Worm (Caenorhabditis elegans) whole organism, young adult: ENCODE measurements around the gene cima-1.

Source experiments
- D2030.7 ChIP-seq: fragments of 200-800 bp; sonication (Bioruptor generic); IDR thresholded peaks from 2 replicates; pipeline ENCODE4 v1.3.6; 2022; ENCODE audit warnings: missing genetic modification reagents, missing genetic modification characterization, missing compliant biosample characterization
- F10E7.11 ChIP-seq: sonication (generic microtip); optimal IDR thresholded peaks from 2 replicates; lab custom pipeline; 2017; ENCODE audit warnings: mild to moderate bottlenecking, missing genetic modification characterization, moderate library complexity, missing compliant biosample characterization
- F49E8.2 ChIP-seq: sonication (generic microtip); optimal IDR thresholded peaks from 3 replicates; lab custom pipeline; 2017; ENCODE audit warnings: missing genetic modification characterization, mild to moderate bottlenecking, missing compliant biosample characterization, antibody characterized with exemption, moderate library complexity; ENCODE audit not compliant: insufficient read depth
- Y53F4B.3 ChIP-seq: fragments of 200-800 bp; sonication (Bioruptor generic); IDR thresholded peaks from 2 replicates; pipeline ENCODE4 v1.3.6; 2022; ENCODE audit warnings: missing genetic modification reagents, missing genetic modification characterization, missing compliant biosample characterization
- Y67H2A.10 ChIP-seq: fragments of 200-800 bp; sonication (Bioruptor generic); conservative IDR thresholded peaks from 2 replicates; pipeline ENCODE4 v1.3.6; 2022; ENCODE audit warnings: missing genetic modification reagents, missing genetic modification characterization, missing compliant biosample characterization
- ZK185.1 ChIP-seq: sonication (generic microtip); optimal IDR thresholded peaks from 2 replicates; lab custom pipeline; 2016; ENCODE audit warnings: mild to moderate bottlenecking, missing genetic modification characterization, missing compliant biosample characterization; ENCODE audit not compliant: poor library complexity, severe bottlenecking
- aptf-2 ChIP-seq: fragments of 200-800 bp; sonication (Bioruptor generic); conservative IDR thresholded peaks from 2 replicates; pipeline ENCODE4 v1.3.6; 2022; ENCODE audit warnings: missing genetic modification reagents, missing genetic modification characterization, missing compliant biosample characterization
- bed-1 ChIP-seq: fragments of 200-800 bp; sonication (Bioruptor generic); IDR thresholded peaks from 2 replicates; pipeline ENCODE4 v1.3.6; 2022; ENCODE audit warnings: missing genetic modification reagents, missing genetic modification characterization, missing compliant biosample characterization
- bed-2 ChIP-seq: fragments of 200-800 bp; sonication (Bioruptor generic); IDR thresholded peaks from 2 replicates; pipeline ENCODE4 v1.3.6; 2022; ENCODE audit warnings: missing genetic modification reagents, missing genetic modification characterization, missing compliant biosample characterization
- ccch-3 ChIP-seq: fragments of 200-800 bp; sonication (Bioruptor generic); optimal IDR thresholded peaks from 2 replicates; lab custom pipeline; 2018; ENCODE audit warnings: mild to moderate bottlenecking, missing genetic modification characterization, missing compliant biosample characterization
- egl-44 ChIP-seq: fragments of 200-800 bp; sonication (Bioruptor generic); IDR thresholded peaks from 2 replicates; pipeline ENCODE4 v1.3.6; 2022; ENCODE audit warnings: missing genetic modification reagents, missing genetic modification characterization, missing compliant biosample characterization
- ekl-4 ChIP-seq: fragments of 200-800 bp; sonication (Bioruptor generic); IDR thresholded peaks from 2 replicates; pipeline ENCODE4 v1.3.6; 2022; ENCODE audit warnings: missing genetic modification reagents, missing genetic modification characterization, missing compliant biosample characterization
- ets-4 ChIP-seq: fragments of 200-800 bp; sonication (Bioruptor generic); optimal IDR thresholded peaks from 2 replicates; lab custom pipeline; 2018; ENCODE audit warnings: mild to moderate bottlenecking, missing genetic modification characterization, missing compliant biosample characterization
- gei-17 ChIP-seq: fragments of 200-800 bp; sonication (Bioruptor generic); optimal IDR thresholded peaks from 2 replicates; lab custom pipeline; 2018; ENCODE audit warnings: mild to moderate bottlenecking, missing genetic modification characterization, missing compliant biosample characterization
- him-1 ChIP-seq: sonication (generic microtip); optimal IDR thresholded peaks from 2 replicates; lab custom pipeline; 2016; ENCODE audit warnings: missing genotype, missing genetic modification reagents, missing genetic modification characterization, missing compliant biosample characterization
- lin-35 ChIP-seq, 3 experiments: fragments of 150-350 bp in 2 of 3; sonication (generic microtip) in 1 of 3; optimal IDR thresholded peaks; 2 replicates each; lab custom pipeline; 2014 to 2018; ENCODE audit warnings: missing biosample characterization in 3 of 3, missing genetic modification characterization in 3 of 3, missing genetic modification reagents in 3 of 3
- lin-40 ChIP-seq: sonication (generic microtip); optimal IDR thresholded peaks from 2 replicates; lab custom pipeline; 2016; ENCODE audit warnings: missing genetic modification characterization, mild to moderate bottlenecking, missing compliant biosample characterization, missing genotype, missing genetic modification reagents
- lsl-1 ChIP-seq: fragments of 200-800 bp; sonication (Bioruptor generic); optimal IDR thresholded peaks from 2 replicates; lab custom pipeline; 2018; ENCODE audit warnings: mild to moderate bottlenecking, missing genetic modification characterization, moderate library complexity, missing compliant biosample characterization
- lsy-27 ChIP-seq: sonication (generic microtip); optimal IDR thresholded peaks from 2 replicates; lab custom pipeline; 2017; ENCODE audit warnings: missing genetic modification characterization, mild to moderate bottlenecking, missing compliant biosample characterization, antibody characterized with exemption, missing genotype, borderline replicate concordance; ENCODE audit not compliant: insufficient read depth
- madf-8 ChIP-seq: fragments of 200-800 bp; sonication (Bioruptor generic); conservative IDR thresholded peaks from 2 replicates; pipeline ENCODE4 v1.3.6; 2022; ENCODE audit warnings: missing genetic modification reagents, missing genetic modification characterization, missing compliant biosample characterization
- mel-28 ChIP-seq: sonication (generic microtip); optimal IDR thresholded peaks from 2 replicates; lab custom pipeline; 2016; ENCODE audit warnings: borderline replicate concordance, mild to moderate bottlenecking, missing genetic modification characterization, missing compliant biosample characterization
- mes-4 ChIP-seq: sonication (generic microtip); optimal IDR thresholded peaks from 2 replicates; lab custom pipeline; 2016; ENCODE audit warnings: missing genotype, missing genetic modification characterization, missing compliant biosample characterization
- mxl-1 ChIP-seq: sonication (generic microtip); optimal IDR thresholded peaks from 2 replicates; lab custom pipeline; 2016; ENCODE audit warnings: missing genetic modification characterization, missing compliant biosample characterization
- nhr-120 ChIP-seq: fragments of 200-800 bp; sonication (Bioruptor generic); IDR thresholded peaks from 2 replicates; pipeline ENCODE4 v1.3.6; 2022; ENCODE audit warnings: missing genetic modification characterization, missing compliant biosample characterization
- nhr-179 ChIP-seq: sonication (generic microtip); optimal IDR thresholded peaks from 2 replicates; lab custom pipeline; 2016; ENCODE audit warnings: mild to moderate bottlenecking, missing genetic modification characterization, missing compliant biosample characterization
- nhr-27 ChIP-seq: fragments of 200-800 bp; sonication (Bioruptor generic); optimal IDR thresholded peaks from 2 replicates; lab custom pipeline; 2018; ENCODE audit warnings: mild to moderate bottlenecking, missing genetic modification characterization, moderate library complexity, missing compliant biosample characterization
- nhr-80 ChIP-seq: sonication (generic microtip); optimal IDR thresholded peaks from 2 replicates; lab custom pipeline; 2016; ENCODE audit warnings: missing genetic modification characterization, missing compliant biosample characterization
- nhr-90 ChIP-seq: sonication (generic microtip); optimal IDR thresholded peaks from 2 replicates; lab custom pipeline; 2016; ENCODE audit warnings: missing genotype, mild to moderate bottlenecking, missing genetic modification characterization, missing compliant biosample characterization
- pha-4 ChIP-seq: fragments of 150-350 bp; sonication (generic microtip); optimal IDR thresholded peaks from 2 replicates; lab custom pipeline; 2014; ENCODE audit warnings: missing biosample characterization, missing genetic modification reagents, missing genetic modification characterization
- sdz-38 ChIP-seq: sonication (generic microtip); optimal IDR thresholded peaks from 2 replicates; lab custom pipeline; 2016; ENCODE audit warnings: missing genotype, missing genetic modification characterization, missing compliant biosample characterization
- somi-1 ChIP-seq: fragments of 200-800 bp; sonication (Bioruptor generic); optimal IDR thresholded peaks from 2 replicates; lab custom pipeline; 2018; ENCODE audit warnings: mild to moderate bottlenecking, missing genetic modification characterization, missing compliant biosample characterization
- unc-62 ChIP-seq: fragments of 150-350 bp; optimal IDR thresholded peaks from 2 replicates; lab custom pipeline; 2014; ENCODE audit warnings: missing biosample characterization, missing genetic modification reagents, missing genetic modification characterization
- ztf-26 ChIP-seq: sonication (generic microtip); optimal IDR thresholded peaks from 2 replicates; lab custom pipeline; 2017; ENCODE audit warnings: missing genetic modification characterization, missing compliant biosample characterization

cima-1 gene

DNA sequence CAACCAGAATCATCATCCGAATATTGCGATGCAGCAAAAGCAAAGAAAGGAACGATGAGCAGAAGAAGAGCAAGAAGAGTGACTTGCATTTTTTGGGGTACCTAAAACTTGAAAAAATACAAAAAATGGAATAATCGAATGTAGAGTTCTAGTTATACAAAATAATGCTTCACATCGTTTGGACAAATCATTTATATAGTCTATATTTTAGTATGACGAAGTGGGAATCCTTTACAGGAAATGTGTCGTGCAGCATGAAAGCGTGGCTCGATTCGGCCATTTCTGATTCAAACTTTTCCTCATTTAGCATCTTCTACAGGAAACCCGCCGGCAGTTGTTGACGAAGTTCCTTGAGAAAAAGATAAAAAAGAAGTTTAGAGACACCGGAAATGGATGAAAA lies 8.3 kb upstream of the cima-1 start, which contains the start of gene nlp-20:
Gene nlp-20, minus strand, starts transcription at position 101 of the 400 bp plus-strand sequence.
- no peak for TF ChIP-seq ets-4 (GFP tag; lab: Kevin White, UChicago)
- TF ChIP-seq sdz-38 (tag; lab: Kevin White, UChicago), result no peak
- no peak for TF ChIP-seq nhr-80
- TF ChIP-seq Y53F4B.3 (GFP tag; lab: Robert Waterston, UW), result no peak
- no peak for TF ChIP-seq F10E7.11 (tag; lab: Kevin White, UChicago)
- TF ChIP-seq nhr-120 (GFP tag; lab: Robert Waterston, UW), result no peak

DNA sequence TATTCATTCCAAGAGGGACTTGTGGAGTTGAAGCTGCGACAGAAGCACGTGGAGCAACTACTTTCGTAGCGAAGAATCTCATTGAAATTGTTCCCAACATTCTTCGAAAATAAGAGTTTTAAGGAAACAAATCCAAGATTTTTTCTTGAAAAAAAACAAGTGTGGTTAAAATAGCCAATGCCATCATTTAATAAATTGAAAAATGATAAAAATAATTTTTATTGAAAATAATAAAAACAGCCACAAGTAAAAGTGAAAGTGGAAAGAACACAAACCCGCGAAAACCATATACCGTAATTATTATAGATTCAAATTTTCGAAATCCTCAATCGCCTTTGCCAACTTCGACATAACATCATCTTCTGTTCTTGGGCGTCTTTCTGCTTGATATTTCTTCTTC lies 5.1 kb upstream of the cima-1 start, which contains the start of gene hmg-5:
Gene hmg-5, minus strand, starts transcription at position 101 of the 400 bp plus-strand sequence.
- TF ChIP-seq aptf-2 (GFP tag; lab: Robert Waterston, UW), result no peak
- TF ChIP-seq lsl-1 (GFP tag; lab: Kevin White, UChicago), result no peak
- TF ChIP-seq madf-8 (GFP tag; lab: Robert Waterston, UW), result no peak
- TF ChIP-seq F49E8.2 (tag; lab: Kevin White, UChicago), result no peak

DNA sequence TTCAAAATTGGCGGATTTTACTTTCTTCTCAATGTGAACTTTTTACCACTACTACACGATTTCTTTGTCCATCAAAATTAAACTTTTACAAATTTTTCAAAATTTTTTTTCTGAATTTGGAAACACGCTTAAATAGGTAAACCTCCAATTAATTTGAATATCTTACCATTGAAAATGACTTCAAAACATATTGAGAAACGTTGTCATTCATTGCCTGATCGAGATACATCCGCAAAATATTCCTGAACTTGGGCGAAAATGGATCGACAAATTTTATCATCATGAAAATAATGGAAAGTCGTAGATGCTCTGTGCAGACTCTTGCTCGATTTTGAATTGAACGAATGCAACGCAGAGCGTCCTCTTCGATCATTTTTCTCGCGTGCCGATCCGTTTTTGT lies 4.4 kb upstream of the cima-1 start:
- TF ChIP-seq somi-1 (GFP tag; lab: Kevin White, UChicago), result no peak
- TF ChIP-seq D2030.7 (GFP tag; lab: Robert Waterston, UW), result no peak
- TF ChIP-seq ekl-4 (GFP tag; lab: Robert Waterston, UW), result no peak
- no peak for TF ChIP-seq ZK185.1
- no peak for TF ChIP-seq lin-40
- TF ChIP-seq pha-4 (tag; lab: Kevin White, UChicago), result no peak
- TF ChIP-seq bed-1 (GFP tag; lab: Robert Waterston, UW), result no peak

DNA sequence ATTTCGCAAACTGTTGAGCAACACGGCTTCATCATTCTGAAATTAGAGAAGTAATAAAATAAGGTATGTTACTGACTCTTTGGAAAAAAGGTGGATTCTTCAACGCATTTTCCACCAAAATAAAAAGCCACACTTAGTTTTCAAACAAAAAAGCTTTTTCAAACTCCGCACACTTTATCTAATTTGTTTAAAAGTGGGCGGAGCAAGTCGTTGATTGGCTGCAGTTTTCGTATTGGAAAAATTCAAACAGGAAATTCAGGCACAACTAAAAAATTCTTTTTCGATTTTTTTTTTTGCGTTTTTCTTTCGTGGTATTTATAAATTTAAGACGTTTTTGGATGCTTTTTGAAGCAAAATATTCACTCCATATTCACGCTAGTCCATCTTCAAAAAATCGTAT lies 826 bp upstream of the cima-1 start:
- TF ChIP-seq mxl-1 (tag; lab: Kevin White, UChicago) (no peak), Y67H2A.10 (GFP tag; lab: Robert Waterston, UW) (no peak), F10E7.11 (tag; lab: Kevin White, UChicago) (no peak), bed-2 (no peak), egl-44 (GFP tag; lab: Robert Waterston, UW) (no peak), nhr-179 (tag; lab: Kevin White, UChicago) (no peak), unc-62 (no peak), ztf-26 (tag; lab: Kevin White, UChicago) (no peak), mes-4 (tag; lab: Kevin White, UChicago) (no peak), ccch-3 (GFP tag; lab: Kevin White, UChicago) (no peak), him-1 (no peak), somi-1 (GFP tag; lab: Kevin White, UChicago) (no peak), lin-35 (GFP tag; optimal IDR thresholded peaks at IDR 0.05; lab: Kevin White, UChicago) (no peak), mel-28 (no peak), gei-17 (GFP tag; lab: Kevin White, UChicago) (no peak), ets-4 (GFP tag; lab: Kevin White, UChicago) (no peak)

DNA sequence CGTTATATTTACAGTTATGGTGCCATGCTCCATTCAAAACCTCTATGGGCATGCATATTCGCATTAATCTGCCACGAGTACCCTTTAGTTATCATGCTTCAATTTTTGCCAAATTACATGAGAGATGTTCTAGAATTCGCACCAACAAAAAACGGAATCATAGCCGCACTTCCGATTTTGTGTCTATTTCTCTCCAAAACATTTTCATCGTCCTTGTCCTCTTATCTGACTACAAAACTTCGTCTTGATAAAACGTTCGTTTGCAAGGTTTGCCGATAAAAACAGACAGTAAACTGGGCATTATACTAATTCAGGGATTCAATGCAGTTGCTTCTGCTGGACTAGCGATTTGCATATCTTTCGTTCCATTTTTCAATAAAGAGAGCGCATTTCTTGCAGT lies 1.9 kb downstream of the cima-1 start:
- TF ChIP-seq nhr-90 (no peak), nhr-80 (peak; percentile 28), lsy-27 (no peak), nhr-27 (tag; lab: Kevin White, UChicago) (no peak), mxl-1 (tag; lab: Kevin White, UChicago) (no peak)
